Fruit fly (Drosophila melanogaster) whole organism, embryonic: ENCODE data around the gene kibra.
A peak's percentile ranks its signal among the peaks of the same experiment; 100 is the strongest.

ENCODE experiments used
- Atf3 ChIP-seq: fragments of 200-800 bp; sonication (Bioruptor generic); optimal IDR thresholded peaks from 3 replicates; lab custom pipeline; 2016; ENCODE audit warnings: missing biosample characterization, missing genetic modification characterization
- Bgb ChIP-seq: fragments of 200-800 bp; sonication (Bioruptor generic); IDR thresholded peaks from 2 replicates; pipeline ENCODE4 v1.3.6; 2022; ENCODE audit warnings: missing biosample characterization, missing genetic modification characterization; ENCODE audit not compliant: partially characterized antibody
- Bteb2 ChIP-seq: fragments of 200-800 bp; sonication (Bioruptor generic); optimal IDR thresholded peaks from 2 replicates; lab custom pipeline; 2016; ENCODE audit warnings: missing biosample characterization, missing genetic modification characterization
- CG11085 ChIP-seq: fragments of 200-800 bp; sonication (Bioruptor generic); IDR thresholded peaks from 2 replicates; pipeline ENCODE4 v1.3.6; 2022; ENCODE audit warnings: missing biosample characterization, missing genetic modification characterization
- CG11560 ChIP-seq: fragments of 200-800 bp; sonication (Bioruptor generic); IDR thresholded peaks from 3 replicates; pipeline ENCODE4 v1.3.6; 2022; ENCODE audit warnings: missing biosample characterization, missing genetic modification characterization
- CG12104 ChIP-seq: fragments of 200-800 bp; sonication (Bioruptor generic); optimal IDR thresholded peaks from 3 replicates; lab custom pipeline; 2016; ENCODE audit warnings: missing biosample characterization, missing genetic modification characterization
- CG1233 ChIP-seq: fragments of 200-800 bp; sonication (Bioruptor generic); optimal IDR thresholded peaks from 4 replicates; lab custom pipeline; 2018; ENCODE audit warnings: missing biosample characterization, mild to moderate bottlenecking, missing genetic modification characterization
- CG12391 ChIP-seq: fragments of 200-800 bp; sonication (Bioruptor generic); optimal IDR thresholded peaks from 3 replicates; lab custom pipeline; 2018; ENCODE audit warnings: missing biosample characterization, mild to moderate bottlenecking, missing genetic modification characterization, moderate library complexity
- CG1603 ChIP-seq: fragments of 200-800 bp; sonication (Bioruptor generic); optimal IDR thresholded peaks from 2 replicates; lab custom pipeline; 2019; ENCODE audit warnings: missing biosample characterization, mild to moderate bottlenecking, missing genetic modification characterization, moderate library complexity
- CG18619 ChIP-seq: fragments of 200-800 bp; sonication (Bioruptor generic); optimal IDR thresholded peaks from 3 replicates; lab custom pipeline; 2017; ENCODE audit warnings: missing biosample characterization, mild to moderate bottlenecking, missing genetic modification characterization
- CG18764 ChIP-seq: fragments of 200-800 bp; sonication (Bioruptor generic); optimal IDR thresholded peaks from 3 replicates; lab custom pipeline; 2016; ENCODE audit warnings: missing biosample characterization, missing genetic modification characterization
- CG2889 ChIP-seq: fragments of 200-800 bp; sonication (Bioruptor generic); IDR thresholded peaks from 3 replicates; pipeline ENCODE4 v1.3.6; 2022; ENCODE audit warnings: missing biosample characterization, missing genetic modification characterization
- CG30020 ChIP-seq: fragments of 200-800 bp; optimal IDR thresholded peaks from 2 replicates; lab custom pipeline; 2019; ENCODE audit warnings: missing biosample characterization, mild to moderate bottlenecking, missing genetic modification characterization, moderate library complexity
- CG31365 ChIP-seq: fragments of 200-800 bp; sonication (Bioruptor generic); optimal IDR thresholded peaks from 2 replicates; lab custom pipeline; 2018; ENCODE audit warnings: missing biosample characterization, mild to moderate bottlenecking, missing genetic modification characterization
- CG6654 ChIP-seq: fragments of 200-800 bp; sonication (Bioruptor generic); optimal IDR thresholded peaks from 2 replicates; lab custom pipeline; 2017; ENCODE audit warnings: missing biosample characterization, mild to moderate bottlenecking, missing genetic modification characterization
- CG7839 ChIP-seq: fragments of 200-800 bp; sonication (Bioruptor generic); optimal IDR thresholded peaks from 3 replicates; lab custom pipeline; 2018; ENCODE audit warnings: missing biosample characterization, mild to moderate bottlenecking, missing genetic modification characterization, moderate library complexity
- CG7987 ChIP-seq: fragments of 200-800 bp; sonication (Bioruptor generic); optimal IDR thresholded peaks from 2 replicates; lab custom pipeline; 2018; ENCODE audit warnings: missing biosample characterization, mild to moderate bottlenecking, missing genetic modification characterization, moderate library complexity
- CHES-1-like ChIP-seq: fragments of 200-800 bp; sonication (Bioruptor generic); optimal IDR thresholded peaks from 2 replicates; lab custom pipeline; 2016; ENCODE audit warnings: missing biosample characterization, missing genetic modification characterization
- Gsc ChIP-seq: fragments of 200-800 bp; sonication (Bioruptor generic); IDR thresholded peaks from 2 replicates; pipeline ENCODE4 v1.3.6; 2022; ENCODE audit warnings: missing biosample characterization, missing genetic modification characterization
- H2.0 ChIP-seq: fragments of 200-800 bp; sonication (Bioruptor generic); IDR thresholded peaks from 2 replicates; pipeline ENCODE4 v1.3.6; 2022; ENCODE audit warnings: missing biosample characterization, missing genetic modification characterization
- Hmr ChIP-seq: fragments of 200-800 bp; sonication (Bioruptor generic); optimal IDR thresholded peaks from 3 replicates; lab custom pipeline; 2017; ENCODE audit warnings: mild to moderate bottlenecking, missing biosample characterization, missing genetic modification reagents, missing genetic modification characterization
- Hr51 ChIP-seq, 2 experiments: fragments of 200-800 bp; sonication (Bioruptor generic); optimal IDR thresholded peaks; 2 replicates in 1 of 2; 3 replicates in 1 of 2; lab custom pipeline; 2016 to 2018; ENCODE audit warnings: missing biosample characterization in 2 of 2, missing genetic modification characterization in 2 of 2, mild to moderate bottlenecking in 1 of 2, moderate library complexity in 1 of 2
- MESR4 ChIP-seq: fragments of 200-800 bp; sonication (Bioruptor generic); optimal IDR thresholded peaks from 2 replicates; lab custom pipeline; 2018; ENCODE audit warnings: missing biosample characterization, mild to moderate bottlenecking, missing genetic modification characterization, moderate library complexity
- Mad ChIP-seq: fragments of 200-800 bp; sonication (Bioruptor generic); optimal IDR thresholded peaks from 2 replicates; lab custom pipeline; 2016; ENCODE audit warnings: missing biosample characterization, missing genetic modification characterization
- Max ChIP-seq: fragments of 200-800 bp; sonication (Bioruptor generic); optimal IDR thresholded peaks from 2 replicates; lab custom pipeline; 2016; ENCODE audit warnings: missing biosample characterization, mild to moderate bottlenecking, missing genetic modification characterization
- NC2β ChIP-seq: fragments of 200-800 bp; sonication (Bioruptor generic); optimal IDR thresholded peaks from 2 replicates; lab custom pipeline; 2016; ENCODE audit warnings: missing biosample characterization, missing genetic modification characterization
- Sox100B ChIP-seq: fragments of 200-800 bp; sonication (Bioruptor generic); optimal IDR thresholded peaks from 3 replicates; lab custom pipeline; 2018; ENCODE audit warnings: missing biosample characterization, mild to moderate bottlenecking, missing genetic modification characterization
- Sry-β ChIP-seq: fragments of 200-800 bp; sonication (Bioruptor generic); optimal IDR thresholded peaks from 2 replicates; lab custom pipeline; 2018; ENCODE audit warnings: missing biosample characterization, mild to moderate bottlenecking, missing genetic modification characterization, moderate library complexity
- Tbp ChIP-seq: fragments of >200 bp; optimal IDR thresholded peaks from 2 replicates; lab custom pipeline; 2018; ENCODE audit warnings: missing biosample characterization, missing genetic modification characterization
- al ChIP-seq: fragments of 200-800 bp; sonication (Bioruptor generic); IDR thresholded peaks from 2 replicates; pipeline ENCODE4 v1.3.6; 2022; ENCODE audit warnings: missing biosample characterization, missing genetic modification characterization
- bigmax ChIP-seq: fragments of 200-800 bp; sonication (Bioruptor generic); optimal IDR thresholded peaks from 2 replicates; lab custom pipeline; 2018; ENCODE audit warnings: missing biosample characterization, mild to moderate bottlenecking, missing genetic modification characterization
- br ChIP-seq: fragments of >200 bp; optimal IDR thresholded peaks from 2 replicates; lab custom pipeline; 2017
- chif ChIP-seq, 2 experiments: fragments of 200-800 bp; sonication (Bioruptor generic); optimal IDR thresholded peaks; 3 replicates each; lab custom pipeline; 2016; ENCODE audit warnings: missing biosample characterization in 2 of 2, missing genetic modification characterization in 2 of 2
- en ChIP-seq: fragments of 200-800 bp; sonication (Bioruptor generic); optimal IDR thresholded peaks from 2 replicates; lab custom pipeline; 2016; ENCODE audit warnings: missing biosample characterization, missing genetic modification characterization
- exex ChIP-seq: fragments of 200-800 bp; sonication (Bioruptor generic); optimal IDR thresholded peaks from 4 replicates; lab custom pipeline; 2018; ENCODE audit warnings: missing biosample characterization, mild to moderate bottlenecking, missing genetic modification characterization, moderate library complexity
- h ChIP-seq: fragments of >200 bp; optimal IDR thresholded peaks from 2 replicates; lab custom pipeline; 2017
- lilli ChIP-seq: fragments of 200-800 bp; sonication (Bioruptor generic); optimal IDR thresholded peaks from 3 replicates; lab custom pipeline; 2016; ENCODE audit warnings: missing biosample characterization, missing genetic modification characterization
- pb ChIP-seq: fragments of 200-800 bp; sonication (Bioruptor generic); optimal IDR thresholded peaks from 3 replicates; lab custom pipeline; 2016; ENCODE audit warnings: missing biosample characterization, missing genetic modification characterization
- pfk ChIP-seq: fragments of 200-800 bp; sonication (Bioruptor generic); optimal IDR thresholded peaks from 2 replicates; lab custom pipeline; 2018; ENCODE audit warnings: missing biosample characterization, mild to moderate bottlenecking, missing genetic modification characterization, moderate library complexity
- repo ChIP-seq: fragments of 200-800 bp; sonication (Bioruptor generic); optimal IDR thresholded peaks from 2 replicates; lab custom pipeline; 2016; ENCODE audit warnings: missing biosample characterization, missing genetic modification characterization
- scrt ChIP-seq: fragments of 200-800 bp; sonication (Bioruptor generic); optimal IDR thresholded peaks from 2 replicates; lab custom pipeline; 2018; ENCODE audit warnings: missing biosample characterization, mild to moderate bottlenecking, missing genetic modification characterization, moderate library complexity
- sima ChIP-seq: fragments of 200-800 bp; sonication (Bioruptor generic); optimal IDR thresholded peaks from 2 replicates; lab custom pipeline; 2016; ENCODE audit warnings: missing biosample characterization, missing genetic modification characterization
- sna ChIP-seq: fragments of 200-800 bp; sonication (Bioruptor generic); IDR thresholded peaks from 2 replicates; pipeline ENCODE4 v1.3.6; 2022; ENCODE audit warnings: missing biosample characterization, missing genetic modification characterization; ENCODE audit not compliant: partially characterized antibody
- sqz ChIP-seq: fragments of 200-800 bp; sonication (Bioruptor generic); optimal IDR thresholded peaks from 3 replicates; lab custom pipeline; 2018; ENCODE audit warnings: missing biosample characterization, mild to moderate bottlenecking, missing genetic modification characterization
- sr ChIP-seq: fragments of 200-800 bp; sonication (Bioruptor generic); IDR thresholded peaks from 3 replicates; pipeline ENCODE4 v1.3.6; 2022; ENCODE audit warnings: missing biosample characterization, missing genetic modification characterization
- tup ChIP-seq: fragments of 200-800 bp; sonication (Bioruptor generic); optimal IDR thresholded peaks from 2 replicates; lab custom pipeline; 2016; ENCODE audit warnings: missing biosample characterization, mild to moderate bottlenecking, missing genetic modification characterization, moderate library complexity
- twi ChIP-seq: fragments of 200-800 bp; optimal IDR thresholded peaks from 2 replicates; lab custom pipeline; 2019; ENCODE audit warnings: missing biosample characterization, mild to moderate bottlenecking, missing genetic modification characterization, moderate library complexity
- wek ChIP-seq: fragments of 200-800 bp; sonication (Bioruptor generic); optimal IDR thresholded peaks from 3 replicates; lab custom pipeline; 2018; ENCODE audit warnings: missing biosample characterization, mild to moderate bottlenecking, missing genetic modification characterization, moderate library complexity
- zfh1 ChIP-seq: fragments of 200-800 bp; sonication (Bioruptor generic); IDR thresholded peaks from 3 replicates; pipeline ENCODE4 v1.3.6; 2022; ENCODE audit warnings: missing biosample characterization, missing genetic modification characterization
- zfh2 ChIP-seq: fragments of 200-800 bp; sonication (Bioruptor generic); optimal IDR thresholded peaks from 2 replicates; lab custom pipeline; 2016; ENCODE audit warnings: missing biosample characterization, missing genetic modification characterization

The kibra gene

dm6 chr3R:14749077-14749798, 25.2 kb upstream of the kibra start (continued):
- TF ChIP-seq pb (GFP tag; lab: Kevin White, UChicago) (peak; percentile 16), sqz (peak; percentile 82), pfk (GFP tag; lab: Kevin White, UChicago) (peak; percentile 68), H2.0 (GFP tag; lab: Robert Waterston, UW) (0 out of 2 replicates have a peak, but pooled peaks have one; percentile 16), CG18619 (GFP tag; lab: Kevin White, UChicago) (peak; percentile 71), br (lab: Kevin White, UChicago) (no peak), CG12104 (peak; percentile 61), CG31365 (tag; lab: Kevin White, UChicago) (peak; percentile 74), CG7839 (peak; percentile 66), Atf3 (GFP tag; lab: Kevin White, UChicago) (peak; percentile 1), CG7987 (peak; percentile 90), Gsc (no peak), Bgb (GFP tag; lab: Robert Waterston, UW) (peak; percentile 71), Sry-β (GFP tag; lab: Kevin White, UChicago) (peak; percentile 19), CG1603 (peak; percentile 77), sna (GFP tag; lab: Robert Waterston, UW) (peak; percentile 52; the same call in 1 of the 2 replicates), al (GFP tag; lab: Robert Waterston, UW) (no peak), CG11085 (GFP tag; lab: Robert Waterston, UW) (no peak), Max (GFP tag; lab: Kevin White, UChicago) (peak; percentile 71), Hmr (GFP tag; lab: Kevin White, UChicago) (peak; percentile 87), CG11560 (tag; lab: Robert Waterston, UW) (no peak), bigmax (GFP tag; lab: Kevin White, UChicago) (peak; percentile 68), chif (GFP tag; optimal IDR thresholded peaks at IDR 0.05; lab: Kevin White, UChicago) (peak in 1 of 2 experiments; percentile 32), zfh1 (peak; percentile 61; the same call in 2 of the 3 replicates), CG18764 (peak; percentile 50), sima (GFP tag; lab: Kevin White, UChicago) (peak; percentile 45), en (GFP tag; lab: Kevin White, UChicago) (peak; percentile 59), tup (GFP tag; lab: Kevin White, UChicago) (peak; percentile 11), exex (tag; lab: Kevin White, UChicago) (peak; percentile 40), CG2889 (GFP tag; lab: Robert Waterston, UW) (no peak), sr (GFP tag; lab: Robert Waterston, UW) (no peak; the same call in 2 of the 3 replicates), Tbp (GFP tag; lab: Kevin White, UChicago) (no peak), Hr51 (GFP tag; optimal IDR thresholded peaks at IDR 0.05; lab: Kevin White, UChicago) (peak in 1 of 2 experiments; percentile 32), zfh2 (GFP tag; lab: Kevin White, UChicago) (no peak), CG12391 (tag; lab: Kevin White, UChicago) (peak; percentile 67), CHES-1-like (peak; percentile 61), CG6654 (GFP tag; lab: Kevin White, UChicago) (no peak), scrt (GFP tag; lab: Kevin White, UChicago) (peak; percentile 69), CG30020 (peak; percentile 3), NC2β (peak; percentile 49), Mad (GFP tag; lab: Kevin White, UChicago) (peak; percentile 26), lilli (GFP tag; lab: Kevin White, UChicago) (peak; percentile 46), twi (peak; percentile 65), repo (peak; percentile 23), MESR4 (GFP tag; lab: Kevin White, UChicago) (peak; percentile 37), CG1233 (GFP tag; lab: Kevin White, UChicago) (peak; percentile 86), Bteb2 (GFP tag; lab: Kevin White, UChicago) (peak; percentile 55), h (lab: Kevin White, UChicago) (no peak), Sox100B (GFP tag; lab: Kevin White, UChicago) (peak; percentile 72), wek (peak; percentile 88)
